Worm (Caenorhabditis elegans) whole organism, midembryonic: ENCODE measurements around the gene atx-3.
"Not testable (repeated sequence)": the region's sequence is repeated elsewhere in the genome, so short reads cannot be mapped to it uniquely, and the experiment has no call there.

Source experiments
- T22C8.4 ChIP-seq: fragments of 200-800 bp; sonication (Bioruptor generic); IDR thresholded peaks from 2 replicates; pipeline ENCODE4 v1.3.6; 2022; ENCODE audit warnings: missing genetic modification characterization, missing compliant biosample characterization
- cog-1 ChIP-seq: sonication (generic microtip); optimal IDR thresholded peaks from 2 replicates; lab custom pipeline; 2016; ENCODE audit warnings: missing genetic modification characterization, missing compliant biosample characterization
- flt-1 ChIP-seq: fragments of 200-800 bp; sonication (Bioruptor generic); IDR thresholded peaks from 2 replicates; pipeline ENCODE4 v1.3.6; 2022; ENCODE audit warnings: missing genetic modification characterization, missing compliant biosample characterization
- klf-2 ChIP-seq: fragments of 200-800 bp; sonication (Bioruptor generic); conservative IDR thresholded peaks from 2 replicates; pipeline ENCODE4 v1.3.6; 2022; ENCODE audit warnings: missing genetic modification reagents, missing genetic modification characterization, missing compliant biosample characterization
- med-1 ChIP-seq: sonication (generic microtip); optimal IDR thresholded peaks from 2 replicates; lab custom pipeline; 2017; ENCODE audit warnings: missing genetic modification characterization, mild to moderate bottlenecking, missing compliant biosample characterization, antibody characterized with exemption, missing genetic modification reagents; ENCODE audit not compliant: insufficient read depth
- ref-1 ChIP-seq: fragments of 200-800 bp; sonication (Bioruptor generic); conservative IDR thresholded peaks from 2 replicates; pipeline ENCODE4 v1.3.6; 2022; ENCODE audit warnings: missing genetic modification reagents, missing genetic modification characterization, missing compliant biosample characterization
- tab-1 ChIP-seq: fragments of 200-800 bp; sonication (Bioruptor generic); IDR thresholded peaks from 2 replicates; pipeline ENCODE4 v1.3.6; 2022; ENCODE audit warnings: missing genetic modification characterization, missing compliant biosample characterization
- ztf-23 ChIP-seq: fragments of 200-800 bp; sonication (Bioruptor generic); IDR thresholded peaks from 2 replicates; pipeline ENCODE4 v1.3.6; 2022; ENCODE audit warnings: missing genetic modification reagents, missing genetic modification characterization, missing compliant biosample characterization
- ztf-29 ChIP-seq: fragments of 200-800 bp; sonication (Bioruptor generic); IDR thresholded peaks from 2 replicates; pipeline ENCODE4 v1.3.6; 2022; ENCODE audit warnings: missing genetic modification reagents, missing genetic modification characterization, missing compliant biosample characterization

atx-3 gene

DNA sequence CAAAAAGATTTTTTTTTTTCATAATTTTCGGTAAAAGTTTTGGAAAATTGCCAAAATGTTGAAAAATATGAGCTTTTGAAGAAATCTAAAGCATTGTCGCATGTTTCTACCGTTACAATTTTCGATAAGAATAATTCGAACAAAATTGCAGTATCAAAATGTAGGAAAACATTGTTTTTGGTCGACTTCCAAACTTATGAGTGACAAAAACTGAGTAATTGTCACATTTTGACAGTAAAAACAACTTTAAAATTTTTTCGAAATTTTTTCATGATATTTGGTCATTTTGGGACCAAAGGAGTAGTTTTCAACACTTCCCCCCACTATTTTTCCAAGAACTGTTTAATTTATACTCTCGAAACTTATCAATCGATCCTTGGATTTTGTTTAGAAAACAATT is 17.3 kb upstream of the atx-3 start, which contains the start of gene fbxa-139:
fbxa-139 (minus strand) TSS at position 101 of the 400 bp plus-strand sequence.
- TF ChIP-seq ref-1 (GFP tag; lab: Robert Waterston, UW) (no peak), ztf-23 (GFP tag; lab: Robert Waterston, UW) (no peak), klf-2 (GFP tag; lab: Robert Waterston, UW) (no peak), cog-1 (tag; lab: Kevin White, UChicago) (no peak), tab-1 (no peak), med-1 (no peak), flt-1 (no peak), ztf-29 (GFP tag; lab: Robert Waterston, UW) (no peak), T22C8.4 (GFP tag; lab: Robert Waterston, UW) (no peak)

DNA sequence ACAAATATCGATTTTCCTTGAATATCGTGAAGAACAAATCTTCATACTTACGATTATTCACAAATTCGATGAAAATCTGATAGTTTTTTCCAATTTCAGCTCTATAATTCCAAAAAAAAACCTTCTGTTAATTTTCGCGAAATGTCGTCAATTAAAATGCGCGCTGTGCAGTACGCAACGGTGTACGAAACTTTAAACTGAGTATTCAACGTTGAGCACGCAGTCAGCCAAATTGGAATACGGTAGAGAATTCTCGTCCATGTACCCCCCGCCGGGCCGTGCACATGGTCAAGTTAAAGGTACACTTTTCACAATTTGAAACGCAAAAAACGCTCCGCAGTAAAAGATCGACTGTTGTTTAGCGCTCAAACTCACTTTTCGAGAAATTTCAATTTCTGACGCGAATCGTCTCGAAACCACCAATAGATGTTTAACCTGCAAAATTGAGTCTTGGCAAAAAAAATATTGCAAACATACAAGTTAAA is 13.0 kb upstream of the atx-3 start, which contains the start of gene F28F8.7:
F28F8.7 (minus strand) TSS at position 435 of the 485 bp plus-strand sequence.
- TF ChIP-seq flt-1; ref-1 (GFP tag; lab: Robert Waterston, UW); ztf-29 (GFP tag; lab: Robert Waterston, UW): not testable (repeated sequence)

DNA sequence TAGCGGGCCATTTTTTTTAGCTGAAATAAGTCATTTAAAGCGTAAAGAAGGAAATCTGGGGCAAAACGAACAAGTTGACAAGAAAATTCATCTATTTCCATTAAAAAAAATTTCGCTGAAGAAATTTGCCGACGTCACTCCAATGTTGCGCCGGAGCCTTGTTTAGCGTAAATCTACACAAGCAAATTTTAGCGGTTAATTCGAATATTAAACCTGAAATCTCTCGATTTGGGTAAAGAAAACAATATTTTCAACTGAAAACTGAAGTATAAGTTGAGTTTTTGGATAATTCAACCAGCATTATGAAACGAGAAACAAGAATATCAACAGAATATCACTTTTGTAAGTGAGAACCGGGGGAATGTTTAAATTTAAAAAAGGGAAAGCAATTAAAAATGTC is 1.1 kb upstream of the atx-3 start, which contains the start of gene F28F8.9:
F28F8.9 (minus strand) TSS at position 288 of the 400 bp plus-strand sequence.
- TF ChIP-seq ztf-23 (GFP tag; lab: Robert Waterston, UW) (no peak), tab-1 (no peak), T22C8.4 (GFP tag; lab: Robert Waterston, UW) (no peak), klf-2 (GFP tag; lab: Robert Waterston, UW) (no peak), flt-1 (no peak), med-1 (no peak), cog-1 (tag; lab: Kevin White, UChicago) (no peak), ref-1 (GFP tag; lab: Robert Waterston, UW) (no peak), ztf-29 (GFP tag; lab: Robert Waterston, UW) (no peak)

DNA sequence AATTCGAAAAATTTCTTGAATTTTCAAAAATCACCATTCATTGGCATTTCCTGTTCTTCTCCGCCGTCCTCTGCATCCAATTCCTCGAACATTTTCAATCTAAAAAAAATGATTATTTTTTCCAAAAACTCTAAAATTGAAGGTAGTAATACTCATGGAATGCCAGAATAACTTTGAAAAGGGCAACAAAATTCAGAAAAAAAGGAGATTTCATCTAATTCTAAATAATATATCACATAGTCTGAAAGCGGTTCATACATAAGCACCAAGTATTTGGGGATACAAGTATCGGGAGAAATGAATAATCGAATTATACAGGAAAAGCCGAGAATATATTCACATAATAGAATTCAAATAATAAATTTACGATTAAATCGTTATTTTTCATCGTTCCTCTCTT is 1.9 kb downstream of the atx-3 start, which contains the start of gene mdt-28:
mdt-28 (minus strand) TSS at position 101 of the 400 bp plus-strand sequence.
- TF ChIP-seq flt-1 = no peak
- no peak for TF ChIP-seq ztf-23 (GFP tag; lab: Robert Waterston, UW)
- no peak for TF ChIP-seq tab-1
- no peak for TF ChIP-seq ref-1 (GFP tag; lab: Robert Waterston, UW)
- no peak for TF ChIP-seq cog-1 (tag; lab: Kevin White, UChicago)

DNA sequence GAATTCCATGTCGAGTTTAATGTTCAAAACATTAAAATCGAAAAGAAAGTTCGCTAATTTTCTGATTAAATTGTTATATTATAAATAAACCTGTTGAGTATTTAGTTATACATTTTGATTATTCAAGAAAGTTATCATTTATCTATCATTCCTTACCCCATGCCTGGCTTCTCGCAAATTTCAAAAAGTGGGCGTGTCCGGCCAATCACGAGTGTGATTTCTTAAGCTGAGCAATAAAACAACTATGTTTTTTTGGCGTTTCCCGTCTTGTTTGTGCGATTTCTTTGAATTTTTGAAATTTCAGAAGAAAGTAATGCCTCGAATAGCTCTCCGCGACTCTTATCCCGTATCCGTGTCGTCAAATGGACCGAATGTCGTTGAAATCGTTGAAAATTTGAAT is 4.6 kb downstream of the atx-3 start, which contains the start of gene fbxa-94:
fbxa-94 (plus strand) TSS at position 301 of the 400 bp plus-strand sequence.
- TF ChIP-seq tab-1 (no peak), ztf-23 (GFP tag; lab: Robert Waterston, UW) (no peak), ztf-29 (GFP tag; lab: Robert Waterston, UW) (no peak), klf-2 (GFP tag; lab: Robert Waterston, UW) (no peak), ref-1 (GFP tag; lab: Robert Waterston, UW) (no peak), med-1 (no peak), cog-1 (tag; lab: Kevin White, UChicago) (no peak), T22C8.4 (GFP tag; lab: Robert Waterston, UW) (no peak), flt-1 (no peak)

DNA sequence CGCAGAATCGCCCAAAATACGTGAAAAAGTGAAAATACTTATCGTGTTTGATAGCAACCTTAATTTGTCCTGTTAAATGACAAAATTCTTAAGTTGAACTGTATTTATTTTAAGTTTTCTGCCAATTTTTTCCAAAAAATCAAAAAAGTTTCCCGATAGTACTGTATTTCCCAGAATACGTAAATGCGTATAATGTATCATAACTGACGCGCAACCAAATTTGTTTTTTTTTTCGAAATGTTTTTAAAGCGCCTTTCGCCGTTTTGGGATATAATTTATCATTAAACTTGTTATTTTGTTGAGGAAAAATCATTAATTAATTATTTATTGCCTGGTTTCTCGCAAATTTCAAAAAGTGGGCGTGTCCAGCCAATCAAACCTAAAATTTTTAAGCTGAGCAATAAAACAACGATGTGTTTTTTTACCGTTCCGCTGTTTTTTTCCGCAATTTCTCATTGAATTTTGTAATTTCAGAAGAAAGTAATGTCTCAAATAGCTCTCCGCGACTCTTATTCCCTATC is 6.2 kb downstream of the atx-3 start, which contains the start of gene fbxa-95:
fbxa-95 (plus strand) TSS at position 471 of the 521 bp plus-strand sequence.
- TF ChIP-seq ztf-29 (GFP tag; lab: Robert Waterston, UW) = no peak
- no peak for TF ChIP-seq cog-1 (tag; lab: Kevin White, UChicago)
- TF ChIP-seq ztf-23 (GFP tag; lab: Robert Waterston, UW) = no peak
- TF ChIP-seq T22C8.4 (GFP tag; lab: Robert Waterston, UW) = no peak
- no peak for TF ChIP-seq klf-2 (GFP tag; lab: Robert Waterston, UW)
- no peak for TF ChIP-seq tab-1
- no peak for TF ChIP-seq flt-1

DNA sequence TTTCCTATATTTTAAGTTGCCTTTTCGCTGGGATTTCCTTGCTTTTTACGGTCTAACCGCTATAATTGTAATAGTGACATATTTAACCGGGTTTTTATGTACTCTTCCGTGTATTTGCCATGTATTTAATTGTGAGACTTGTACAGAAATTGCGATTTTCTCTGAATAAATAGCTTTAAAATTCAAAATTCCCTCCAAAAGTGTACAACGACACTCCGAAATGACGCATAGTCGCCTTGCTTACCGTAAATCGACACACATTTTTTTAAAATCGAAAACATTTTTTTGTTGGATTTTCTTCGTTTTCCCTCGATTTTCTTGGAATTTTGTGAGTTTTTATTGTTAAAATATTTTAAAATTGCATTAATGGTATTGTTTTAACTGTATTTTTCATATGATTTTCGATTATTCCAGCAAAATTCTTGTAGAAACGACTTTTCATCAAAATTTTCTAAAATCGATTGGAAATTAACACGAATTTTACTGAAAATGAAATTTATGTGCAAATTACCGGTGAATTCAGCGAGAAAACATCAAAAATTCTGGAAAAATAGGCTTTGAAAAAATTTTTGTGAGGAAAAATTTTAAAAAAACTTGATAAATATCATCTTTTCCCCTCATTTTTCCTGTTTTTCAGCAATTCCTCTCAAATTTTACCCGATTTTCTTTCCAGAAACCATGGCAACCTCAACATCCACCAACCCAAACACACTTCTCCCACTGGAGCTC is 7.4 kb downstream of the atx-3 start, which contains the start of gene lsm-5:
lsm-5 (plus strand) TSS at position 679 of the 729 bp plus-strand sequence.
- TF ChIP-seq med-1 (no peak), klf-2 (GFP tag; lab: Robert Waterston, UW) (no peak), tab-1 (no peak), ztf-23 (GFP tag; lab: Robert Waterston, UW) (no peak), ref-1 (GFP tag; lab: Robert Waterston, UW) (no peak), flt-1 (no peak), cog-1 (tag; lab: Kevin White, UChicago) (no peak), T22C8.4 (GFP tag; lab: Robert Waterston, UW) (no peak), ztf-29 (GFP tag; lab: Robert Waterston, UW) (no peak)

DNA sequence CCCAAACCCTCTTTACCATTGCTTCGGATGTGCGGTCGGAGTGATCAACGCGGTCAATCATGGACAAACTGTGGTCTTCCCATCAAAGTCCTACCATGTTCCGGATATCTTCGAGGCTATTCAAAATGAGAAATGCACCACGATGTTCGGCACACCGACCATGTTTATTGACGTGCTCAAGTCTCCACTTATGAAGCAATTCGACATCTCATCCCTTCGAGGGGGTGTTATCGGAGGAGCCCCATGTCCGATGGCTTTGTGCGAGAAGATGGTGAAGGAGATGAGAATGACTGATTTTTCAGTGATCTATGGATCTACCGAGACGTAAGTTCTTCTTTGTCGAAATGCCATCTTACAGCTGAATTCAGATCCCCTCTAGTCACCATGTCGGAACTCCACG is 8.9 kb downstream of the atx-3 start:
- TF ChIP-seq med-1 (no peak), tab-1 (no peak), ztf-29 (GFP tag; lab: Robert Waterston, UW) (no peak), cog-1 (tag; lab: Kevin White, UChicago) (no peak), klf-2 (GFP tag; lab: Robert Waterston, UW) (no peak), ztf-23 (GFP tag; lab: Robert Waterston, UW) (no peak), flt-1 (no peak), T22C8.4 (GFP tag; lab: Robert Waterston, UW) (no peak), ref-1 (GFP tag; lab: Robert Waterston, UW) (no peak)

DNA sequence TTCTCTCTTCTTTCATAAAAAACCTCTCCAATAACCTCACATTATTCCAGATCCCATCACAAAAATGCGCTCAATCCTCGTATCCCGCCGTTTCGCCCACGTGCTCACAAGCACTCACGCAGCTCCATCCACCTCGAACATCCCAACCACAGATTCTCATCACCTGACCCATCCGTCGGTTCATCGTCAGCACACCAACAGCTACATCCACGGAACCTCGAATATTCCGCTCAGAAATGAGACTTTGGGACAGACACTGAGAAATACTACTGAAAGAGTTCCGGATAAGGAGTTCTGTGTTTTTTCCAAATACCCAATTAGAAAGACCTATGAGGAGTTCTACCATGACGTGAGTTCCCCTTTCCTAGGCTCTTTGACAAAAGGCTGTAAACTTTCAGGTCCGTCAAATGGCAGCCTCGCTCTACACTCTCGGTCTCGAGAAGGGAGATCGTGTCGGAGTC is 9.9 kb downstream of the atx-3 start, which contains the start of gene acs-2:
acs-2 (plus strand) TSS at position 51 of the 461 bp plus-strand sequence.
- TF ChIP-seq ref-1 (GFP tag; lab: Robert Waterston, UW) (no peak), med-1 (no peak), T22C8.4 (GFP tag; lab: Robert Waterston, UW) (no peak), tab-1 (no peak), ztf-29 (GFP tag; lab: Robert Waterston, UW) (no peak), cog-1 (tag; lab: Kevin White, UChicago) (no peak), klf-2 (GFP tag; lab: Robert Waterston, UW) (no peak), ztf-23 (GFP tag; lab: Robert Waterston, UW) (no peak), flt-1 (no peak)
